Fruit fly (Drosophila melanogaster) whole organism, embryonic: ENCODE measurements around the gene Kaz-m1.

Experiments used
- CG12942 ChIP-seq: fragments of 200-800 bp; sonication (Bioruptor generic); optimal IDR thresholded peaks from 3 replicates; lab custom pipeline; 2016; ENCODE audit warnings: missing biosample characterization, missing genetic modification characterization
- CG18476 ChIP-seq: fragments of 200-800 bp; sonication (Bioruptor generic); optimal IDR thresholded peaks from 2 replicates; lab custom pipeline; 2016; ENCODE audit warnings: missing biosample characterization, mild to moderate bottlenecking, missing genetic modification characterization
- CG18619 ChIP-seq: fragments of 200-800 bp; sonication (Bioruptor generic); optimal IDR thresholded peaks from 3 replicates; lab custom pipeline; 2017; ENCODE audit warnings: missing biosample characterization, mild to moderate bottlenecking, missing genetic modification characterization
- CG2129 ChIP-seq: fragments of 200-800 bp; sonication (Bioruptor generic); IDR thresholded peaks from 2 replicates; pipeline ENCODE4 v1.3.6; 2022; ENCODE audit warnings: missing biosample characterization, missing genetic modification characterization; ENCODE audit not compliant: partially characterized antibody
- CG2712 ChIP-seq: fragments of 200-800 bp; optimal IDR thresholded peaks from 3 replicates; lab custom pipeline; 2019; ENCODE audit warnings: missing biosample characterization, mild to moderate bottlenecking, missing genetic modification characterization, moderate library complexity
- CG3281 ChIP-seq: fragments of 200-800 bp; sonication (Bioruptor generic); optimal IDR thresholded peaks from 3 replicates; lab custom pipeline; 2017; ENCODE audit warnings: missing biosample characterization, mild to moderate bottlenecking, missing genetic modification characterization
- CG33557 ChIP-seq: fragments of 200-800 bp; sonication (Bioruptor generic); optimal IDR thresholded peaks from 2 replicates; lab custom pipeline; 2019; ENCODE audit warnings: missing biosample characterization, mild to moderate bottlenecking, missing genetic modification characterization, moderate library complexity
- CG34224 ChIP-seq: fragments of 200-800 bp; sonication (Bioruptor generic); IDR thresholded peaks from 3 replicates; pipeline ENCODE4 v1.3.6; 2022; ENCODE audit warnings: missing biosample characterization, missing genetic modification characterization; ENCODE audit not compliant: partially characterized antibody
- CG7372 ChIP-seq: fragments of 200-800 bp; sonication (Bioruptor generic); IDR thresholded peaks from 2 replicates; pipeline ENCODE4 v1.3.6; 2022; ENCODE audit warnings: missing biosample characterization, missing genetic modification characterization
- CG8924 ChIP-seq: fragments of 200-800 bp; optimal IDR thresholded peaks from 3 replicates; lab custom pipeline; 2019; ENCODE audit warnings: missing biosample characterization, mild to moderate bottlenecking, missing genetic modification characterization, moderate library complexity
- Dbx ChIP-seq: fragments of 200-800 bp; sonication (Bioruptor generic); IDR thresholded peaks from 3 replicates; pipeline ENCODE4 v1.3.6; 2022; ENCODE audit warnings: missing biosample characterization, missing genetic modification characterization
- Doc3 ChIP-seq: fragments of 200-800 bp; sonication (Bioruptor generic); IDR thresholded peaks from 3 replicates; pipeline ENCODE4 v1.3.6; 2022; ENCODE audit warnings: missing biosample characterization, missing genetic modification characterization; ENCODE audit not compliant: partially characterized antibody
- E2f1 ChIP-seq: fragments of 200-800 bp; sonication (Bioruptor generic); IDR thresholded peaks from 2 replicates; pipeline ENCODE4 v1.3.6; 2022; ENCODE audit warnings: missing biosample characterization, missing genetic modification characterization
- H15 ChIP-seq: fragments of 200-800 bp; sonication (Bioruptor generic); IDR thresholded peaks from 3 replicates; pipeline ENCODE4 v1.3.6; 2022; ENCODE audit warnings: missing biosample characterization, missing genetic modification characterization
- Hand ChIP-seq: fragments of 200-800 bp; sonication (Bioruptor generic); optimal IDR thresholded peaks from 2 replicates; lab custom pipeline; 2017; ENCODE audit warnings: mild to moderate bottlenecking, missing biosample characterization, missing genetic modification reagents, missing genetic modification characterization
- MESR4 ChIP-seq: fragments of 200-800 bp; sonication (Bioruptor generic); optimal IDR thresholded peaks from 2 replicates; lab custom pipeline; 2018; ENCODE audit warnings: missing biosample characterization, mild to moderate bottlenecking, missing genetic modification characterization, moderate library complexity
- Meics ChIP-seq: fragments of 200-800 bp; sonication (Bioruptor generic); optimal IDR thresholded peaks from 2 replicates; lab custom pipeline; 2017; ENCODE audit warnings: missing biosample characterization, mild to moderate bottlenecking, missing genetic modification characterization
- Mes4 ChIP-seq: fragments of 200-800 bp; sonication (Bioruptor generic); optimal IDR thresholded peaks from 2 replicates; lab custom pipeline; 2016; ENCODE audit warnings: missing biosample characterization, missing genetic modification characterization
- Oaz ChIP-seq: fragments of 200-800 bp; sonication (Bioruptor generic); IDR thresholded peaks from 2 replicates; pipeline ENCODE4 v1.3.6; 2022; ENCODE audit warnings: missing biosample characterization, missing genetic modification characterization
- Rx ChIP-seq: fragments of 200-800 bp; sonication (Bioruptor generic); IDR thresholded peaks from 2 replicates; pipeline ENCODE4 v1.3.6; 2022; ENCODE audit warnings: missing biosample characterization, missing genetic modification characterization
- Scr ChIP-seq: fragments of 200-800 bp; sonication (Bioruptor generic); IDR thresholded peaks from 2 replicates; pipeline ENCODE4 v1.3.6; 2022; ENCODE audit warnings: missing biosample characterization, missing genetic modification characterization; ENCODE audit not compliant: partially characterized antibody
- Side ChIP-seq: fragments of 200-800 bp; sonication (Bioruptor generic); optimal IDR thresholded peaks from 2 replicates; lab custom pipeline; 2016; ENCODE audit warnings: missing biosample characterization, missing genetic modification characterization
- Spps ChIP-seq: fragments of 200-800 bp; sonication (Bioruptor generic); optimal IDR thresholded peaks from 2 replicates; lab custom pipeline; 2018; ENCODE audit warnings: missing biosample characterization, mild to moderate bottlenecking, missing genetic modification characterization
- TFAM ChIP-seq: fragments of 200-800 bp; sonication (Bioruptor generic); optimal IDR thresholded peaks from 2 replicates; lab custom pipeline; 2017; ENCODE audit warnings: missing biosample characterization, missing genetic modification characterization, inconsistent platforms
- Xrp1 ChIP-seq: fragments of 200-800 bp; sonication (Bioruptor generic); IDR thresholded peaks from 2 replicates; pipeline ENCODE4 v1.3.6; 2022; ENCODE audit warnings: missing biosample characterization, missing genetic modification characterization
- ab ChIP-seq: fragments of 200-800 bp; sonication (Bioruptor generic); optimal IDR thresholded peaks from 2 replicates; lab custom pipeline; 2016; ENCODE audit warnings: missing biosample characterization, missing genetic modification characterization
- ara ChIP-seq: fragments of 200-800 bp; sonication (Bioruptor generic); IDR thresholded peaks from 2 replicates; pipeline ENCODE4 v1.3.6; 2022; ENCODE audit warnings: missing biosample characterization, missing genetic modification characterization
- ato ChIP-seq: fragments of 200-800 bp; sonication (Bioruptor generic); IDR thresholded peaks from 2 replicates; pipeline ENCODE4 v1.3.6; 2022; ENCODE audit warnings: missing biosample characterization, missing genetic modification characterization; ENCODE audit not compliant: partially characterized antibody
- cad ChIP-seq: fragments of >200 bp; optimal IDR thresholded peaks from 2 replicates; lab custom pipeline; 2017; ENCODE audit warnings: missing biosample characterization, missing genetic modification characterization
- crp ChIP-seq, 2 experiments: fragments of 200-800 bp; sonication (Bioruptor generic); optimal IDR thresholded peaks; 2 replicates in 1 of 2; 3 replicates in 1 of 2; lab custom pipeline; 2017; ENCODE audit warnings: missing biosample characterization in 2 of 2, missing genetic modification characterization in 2 of 2, mild to moderate bottlenecking in 1 of 2, moderate library complexity in 1 of 2
- dimm ChIP-seq: fragments of 200-800 bp; sonication (Bioruptor generic); IDR thresholded peaks from 2 replicates; pipeline ENCODE4 v1.3.6; 2022; ENCODE audit warnings: missing biosample characterization, missing genetic modification characterization
- eve ChIP-seq, 2 experiments: fragments of >200 bp; optimal IDR thresholded peaks; 2 replicates each; lab custom pipeline; 2017; ENCODE audit warnings: missing biosample characterization in 2 of 2, missing genetic modification characterization in 2 of 2
- fd102C ChIP-seq: fragments of 200-800 bp; sonication (Bioruptor generic); optimal IDR thresholded peaks from 2 replicates; lab custom pipeline; 2018; ENCODE audit warnings: missing biosample characterization, mild to moderate bottlenecking, missing genetic modification characterization, moderate library complexity
- gt ChIP-seq: fragments of 200-800 bp; sonication (Bioruptor generic); IDR thresholded peaks from 2 replicates; pipeline ENCODE4 v1.3.6; 2022; ENCODE audit warnings: missing biosample characterization, missing genetic modification characterization
- ind ChIP-seq: fragments of 200-800 bp; sonication (Bioruptor generic); optimal IDR thresholded peaks from 3 replicates; lab custom pipeline; 2016; ENCODE audit warnings: missing biosample characterization, missing genetic modification characterization
- lov ChIP-seq, 2 experiments: fragments of 200-800 bp in 1 of 2; fragments of >200 bp in 1 of 2; sonication (Bioruptor generic) in 1 of 2; IDR thresholded peaks in 1 of 2; optimal IDR thresholded peaks in 1 of 2; 2 replicates in 1 of 2; 3 replicates in 1 of 2; pipeline versions ENCODE4 v1.3.6 to Lab custom; 2017 to 2022; ENCODE audit warnings: missing biosample characterization in 1 of 2, missing genetic modification characterization in 1 of 2
- nom ChIP-seq: fragments of 200-800 bp; sonication (Bioruptor generic); optimal IDR thresholded peaks from 2 replicates; lab custom pipeline; 2017; ENCODE audit warnings: missing biosample characterization, missing genetic modification characterization, mild to moderate bottlenecking, moderate library complexity, missing genetic modification reagents
- odd ChIP-seq: fragments of 200-800 bp; sonication (Bioruptor generic); optimal IDR thresholded peaks from 2 replicates; lab custom pipeline; 2017; ENCODE audit warnings: missing biosample characterization, mild to moderate bottlenecking, missing genetic modification characterization
- pros ChIP-seq: fragments of 200-800 bp; sonication (Bioruptor generic); optimal IDR thresholded peaks from 3 replicates; lab custom pipeline; 2019; ENCODE audit warnings: missing biosample characterization, mild to moderate bottlenecking, missing genetic modification characterization, moderate library complexity
- sd ChIP-seq: fragments of 200-800 bp; sonication (Bioruptor generic); optimal IDR thresholded peaks from 3 replicates; lab custom pipeline; 2018; ENCODE audit warnings: missing biosample characterization, mild to moderate bottlenecking, missing genetic modification characterization, moderate library complexity
- seq ChIP-seq: fragments of 200-800 bp; sonication (Bioruptor generic); IDR thresholded peaks from 2 replicates; pipeline ENCODE4 v1.3.6; 2022; ENCODE audit warnings: missing biosample characterization, missing genetic modification characterization
- sqz ChIP-seq: fragments of 200-800 bp; sonication (Bioruptor generic); optimal IDR thresholded peaks from 3 replicates; lab custom pipeline; 2018; ENCODE audit warnings: missing biosample characterization, mild to moderate bottlenecking, missing genetic modification characterization
- stc ChIP-seq: fragments of 200-800 bp; sonication (Bioruptor generic); IDR thresholded peaks from 2 replicates; pipeline ENCODE4 v1.3.6; 2022; ENCODE audit warnings: missing biosample characterization, missing genetic modification characterization
- toy ChIP-seq: fragments of 200-800 bp; sonication (Bioruptor generic); IDR thresholded peaks from 2 replicates; pipeline ENCODE4 v1.3.6; 2022; ENCODE audit warnings: missing biosample characterization, missing genetic modification characterization
- tx ChIP-seq: fragments of 200-800 bp; sonication (Bioruptor generic); optimal IDR thresholded peaks from 2 replicates; lab custom pipeline; 2016; ENCODE audit warnings: missing biosample characterization, missing genetic modification characterization
- vfl ChIP-seq: fragments of 200-800 bp; sonication (Bioruptor generic); optimal IDR thresholded peaks from 2 replicates; lab custom pipeline; 2016; ENCODE audit warnings: missing biosample characterization, missing genetic modification characterization
- zf30C ChIP-seq: fragments of 200-800 bp; sonication (Bioruptor generic); optimal IDR thresholded peaks from 3 replicates; lab custom pipeline; 2018; ENCODE audit warnings: missing biosample characterization, mild to moderate bottlenecking, missing genetic modification characterization

Gene Kaz-m1

dm6 chr3R:26036153-26037144 lies 21.9 kb downstream of the Kaz-m1 start (continued):
- peak in 1 of 2 experiments; percentile 47 for TF ChIP-seq crp (GFP tag; optimal IDR thresholded peaks at IDR 0.05; lab: Kevin White, UChicago)
- peak; percentile 86 for TF ChIP-seq ara (GFP tag; lab: Robert Waterston, UW)
- TF ChIP-seq Xrp1 (GFP tag; lab: Robert Waterston, UW), result peak; percentile 88; the same call in 1 of the 2 replicates
- TF ChIP-seq dimm (GFP tag; lab: Robert Waterston, UW), result no peak
- TF ChIP-seq CG2129 (GFP tag; lab: Robert Waterston, UW), result no peak
- peak; percentile 38 for TF ChIP-seq Rx (GFP tag; lab: Robert Waterston, UW)
- TF ChIP-seq Oaz, result no peak
- peak; percentile 98 for TF ChIP-seq CG8924 (tag; lab: Kevin White, UChicago)
- TF ChIP-seq tx, result peak; percentile 69
- peak; percentile 99 for TF ChIP-seq pros (GFP tag; lab: Kevin White, UChicago)
- TF ChIP-seq ind (GFP tag; lab: Kevin White, UChicago), result peak; percentile 55
- TF ChIP-seq seq (GFP tag; lab: Robert Waterston, UW), result peak; percentile 49
- TF ChIP-seq sqz (GFP tag; lab: Kevin White, UChicago), result peak; percentile 95
- TF ChIP-seq Spps (tag; lab: Kevin White, UChicago), result peak; percentile 98
- peak; percentile 11 for TF ChIP-seq CG3281 (GFP tag; lab: Kevin White, UChicago)
- peak; percentile 92 for TF ChIP-seq fd102C (GFP tag; lab: Kevin White, UChicago)
- TF ChIP-seq gt (GFP tag; lab: Robert Waterston, UW), result peak; percentile 63; the same call in 1 of the 2 replicates
- TF ChIP-seq CG33557 (GFP tag; lab: Kevin White, UChicago), result peak; percentile 100
- peak; percentile 87 for TF ChIP-seq odd (GFP tag; lab: Kevin White, UChicago)
- TF ChIP-seq E2f1 (GFP tag; lab: Robert Waterston, UW), result peak; percentile 65; the same call in 1 of the 2 replicates
- no peak for TF ChIP-seq lov (optimal IDR thresholded peaks at IDR 0.05; lab: Kevin White, UChicago)
- peak; percentile 36; the same call in 2 of the 3 replicates for TF ChIP-seq lov (GFP tag; IDR thresholded peaks at IDR 0.05; lab: Robert Waterston, UW)
- TF ChIP-seq CG18476, result peak; percentile 87
- TF ChIP-seq Mes4 (GFP tag; lab: Kevin White, UChicago), result peak; percentile 79
- TF ChIP-seq CG2712, result peak; percentile 98
- TF ChIP-seq sd (tag; lab: Kevin White, UChicago), result peak; percentile 21
- peak; percentile 71 for TF ChIP-seq Side (GFP tag; lab: Kevin White, UChicago)
- TF ChIP-seq CG34224 (GFP tag; lab: Robert Waterston, UW), result no peak
- TF ChIP-seq CG12942 (GFP tag; lab: Kevin White, UChicago), result peak; percentile 30
- no peak for TF ChIP-seq zf30C (GFP tag; lab: Kevin White, UChicago)
- no peak for TF ChIP-seq vfl (GFP tag; lab: Kevin White, UChicago)
- TF ChIP-seq toy, result no peak
- 0 out of 2 replicates have a peak, but pooled peaks have one; percentile 13 for TF ChIP-seq CG7372 (GFP tag; lab: Robert Waterston, UW)
- TF ChIP-seq MESR4, result no peak
- TF ChIP-seq CG18619 (GFP tag; lab: Kevin White, UChicago), result peak; percentile 84
- peak; percentile 15 for TF ChIP-seq cad (GFP tag; lab: Kevin White, UChicago)
- TF ChIP-seq Hand (GFP tag; lab: Kevin White, UChicago), result peak; percentile 12
- TF ChIP-seq eve (GFP tag; optimal IDR thresholded peaks at IDR 0.05; lab: Kevin White, UChicago), result peak in 1 of 2 experiments; percentile 78
- TF ChIP-seq Doc3, result no peak
- no peak for TF ChIP-seq Dbx (GFP tag; lab: Robert Waterston, UW)
- peak; percentile 90 for TF ChIP-seq nom (GFP tag; lab: Kevin White, UChicago)
- TF ChIP-seq TFAM (GFP tag; lab: Kevin White, UChicago), result peak; percentile 75
- 0 out of 2 replicates have a peak, but pooled peaks have one; percentile 38 for TF ChIP-seq stc
- TF ChIP-seq H15 (GFP tag; lab: Robert Waterston, UW), result no peak
- TF ChIP-seq ato, result no peak; the same call in 1 of the 2 replicates
- TF ChIP-seq ab, result no peak
- no peak for TF ChIP-seq Scr
- TF ChIP-seq Meics, result peak; percentile 42
